Fruit fly (Drosophila melanogaster) whole organism: ENCODE results near the gene Ir68a.

Experiments
- Dll ChIP-seq: fragments of >200 bp; optimal IDR thresholded peaks from 2 replicates; lab custom pipeline; 2017
- EcR ChIP-seq, 2 experiments: fragments of >200 bp; optimal IDR thresholded peaks; 2 replicates each; lab custom pipeline; 2017; ENCODE audit warnings: missing biosample characterization in 2 of 2, missing genetic modification characterization in 2 of 2, missing genetic modification reagents in 2 of 2
- psq ChIP-seq: fragments of >200 bp; optimal IDR thresholded peaks from 2 replicates; lab custom pipeline; 2017

dm6 chr3L:11204852-11205251 lies 31.2 kb downstream of the Ir68a start:
- no peak for TF ChIP-seq Dll (lab: Kevin White, UChicago)
- no peak for TF ChIP-seq EcR (GFP tag; optimal IDR thresholded peaks at IDR 0.05; lab: Kevin White, UChicago)
- no peak for TF ChIP-seq psq (lab: Kevin White, UChicago)
